Worm (Caenorhabditis elegans) whole organism, L3 larva: ENCODE results near the gene T07F10.5.

Source experiments
- elt-2 ChIP-seq: sonication (generic microtip); optimal IDR thresholded peaks from 2 replicates; lab custom pipeline; 2016; ENCODE audit warnings: missing genetic modification reagents, mild to moderate bottlenecking, missing genetic modification characterization, missing compliant biosample characterization
- fkh-10 ChIP-seq: sonication (generic microtip); optimal IDR thresholded peaks from 2 replicates; lab custom pipeline; 2017; ENCODE audit warnings: missing biosample characterization, missing genetic modification reagents, missing genetic modification characterization
- fos-1 ChIP-seq: fragments of 150-350 bp; optimal IDR thresholded peaks from 2 replicates; lab custom pipeline; 2014; ENCODE audit warnings: missing biosample characterization, missing genetic modification characterization
- nhr-11 ChIP-seq: fragments of 150-350 bp; optimal IDR thresholded peaks from 2 replicates; lab custom pipeline; 2014; ENCODE audit warnings: missing biosample characterization, missing genetic modification characterization
- nhr-237 ChIP-seq: fragments of 150-350 bp; optimal IDR thresholded peaks from 2 replicates; lab custom pipeline; 2014; ENCODE audit warnings: missing biosample characterization, missing genetic modification characterization
- tbx-2 ChIP-seq: sonication (generic microtip); optimal IDR thresholded peaks from 2 replicates; lab custom pipeline; 2016; ENCODE audit warnings: mild to moderate bottlenecking, missing genetic modification characterization, missing compliant biosample characterization

- TF ChIP-seq nhr-11: no peak
- no peak for TF ChIP-seq fos-1 (tag; lab: Kevin White, UChicago)
- TF ChIP-seq fkh-10 (GFP tag; lab: Kevin White, UChicago): no peak
- no peak for TF ChIP-seq nhr-237 (tag; lab: Kevin White, UChicago)
- no peak for TF ChIP-seq elt-2 (tag; lab: Kevin White, UChicago)
- TF ChIP-seq tbx-2 (tag; lab: Kevin White, UChicago): no peak
These were observed 30.3 kb upstream of the T07F10.5 start, which contains the start of gene C44H9.4 for ce11 chrV:12835388-12835787.
